Worm (Caenorhabditis elegans): Measurements from ENCODE around the gene F33A8.4.

- TF ChIP-seq cog-1 (tag; optimal IDR thresholded peaks at IDR 0.05), result no peak
- TF ChIP-seq klf-2 (GFP tag; conservative IDR thresholded peaks at IDR 0.05), result no peak
- no peak for TF ChIP-seq ztf-29 (GFP tag; IDR thresholded peaks at IDR 0.05)
- no peak for TF ChIP-seq ztf-23 (GFP tag; IDR thresholded peaks at IDR 0.05)
- no peak for TF ChIP-seq flt-1 (GFP tag; IDR thresholded peaks at IDR 0.05)
- no peak for TF ChIP-seq tab-1 (GFP tag; IDR thresholded peaks at IDR 0.05)
These were observed 42.7 kb upstream of the F33A8.4 start for ce11 chrII:11091577-11091976.

Data from whole organism, midembryonic.